Fruit fly (Drosophila melanogaster) whole organism, embryonic: ENCODE data around the gene CG15040.

ENCODE experiments used
- Antp ChIP-seq: fragments of 200-800 bp; sonication (Bioruptor generic); optimal IDR thresholded peaks from 3 replicates; lab custom pipeline; 2016; ENCODE audit warnings: missing biosample characterization, missing genetic modification characterization
- CG10462 ChIP-seq: fragments of 200-800 bp; sonication (Bioruptor generic); optimal IDR thresholded peaks from 2 replicates; lab custom pipeline; 2016; ENCODE audit warnings: missing biosample characterization, missing genetic modification characterization
- CG11093 ChIP-seq: fragments of 200-800 bp; sonication (Bioruptor generic); IDR thresholded peaks from 3 replicates; pipeline ENCODE4 v1.3.6; 2022; ENCODE audit warnings: missing biosample characterization, missing genetic modification characterization
- CG11504 ChIP-seq: fragments of 200-800 bp; sonication (Bioruptor generic); optimal IDR thresholded peaks from 3 replicates; lab custom pipeline; 2019; ENCODE audit warnings: missing biosample characterization, mild to moderate bottlenecking, missing genetic modification characterization, moderate library complexity
- CG11696 ChIP-seq: fragments of 200-800 bp; sonication (Bioruptor generic); IDR thresholded peaks from 2 replicates; pipeline ENCODE4 v1.3.6; 2022; ENCODE audit warnings: missing biosample characterization, missing genetic modification characterization
- CG1529 ChIP-seq: fragments of 200-800 bp; sonication (Bioruptor generic); optimal IDR thresholded peaks from 3 replicates; lab custom pipeline; 2018; ENCODE audit warnings: missing biosample characterization, missing genetic modification characterization
- CG15696 ChIP-seq: fragments of 200-800 bp; sonication (Bioruptor generic); optimal IDR thresholded peaks from 2 replicates; lab custom pipeline; 2019; ENCODE audit warnings: missing biosample characterization, mild to moderate bottlenecking, missing genetic modification characterization, moderate library complexity
- CG1647 ChIP-seq: fragments of 200-800 bp; sonication (Bioruptor generic); optimal IDR thresholded peaks from 3 replicates; lab custom pipeline; 2016; ENCODE audit warnings: missing biosample characterization, missing genetic modification characterization
- CG16815 ChIP-seq: fragments of 200-800 bp; sonication (Bioruptor generic); optimal IDR thresholded peaks from 3 replicates; lab custom pipeline; 2017; ENCODE audit warnings: missing biosample characterization, mild to moderate bottlenecking, missing genetic modification characterization
- CG17385 ChIP-seq: fragments of 200-800 bp; sonication (Bioruptor generic); optimal IDR thresholded peaks from 3 replicates; lab custom pipeline; 2018; ENCODE audit warnings: missing biosample characterization, mild to moderate bottlenecking, missing genetic modification characterization
- CG17829 ChIP-seq: fragments of 200-800 bp; optimal IDR thresholded peaks from 2 replicates; lab custom pipeline; 2019; ENCODE audit warnings: missing biosample characterization, mild to moderate bottlenecking, missing genetic modification characterization, moderate library complexity
- CG3281 ChIP-seq: fragments of 200-800 bp; sonication (Bioruptor generic); optimal IDR thresholded peaks from 3 replicates; lab custom pipeline; 2017; ENCODE audit warnings: missing biosample characterization, mild to moderate bottlenecking, missing genetic modification characterization
- CG6272 ChIP-seq: fragments of 200-800 bp; sonication (Bioruptor generic); IDR thresholded peaks from 2 replicates; pipeline ENCODE4 v1.3.6; 2022; ENCODE audit warnings: missing biosample characterization, missing genetic modification characterization
- CG7745 ChIP-seq: fragments of 200-800 bp; sonication (Bioruptor generic); optimal IDR thresholded peaks from 2 replicates; lab custom pipeline; 2018; ENCODE audit warnings: missing biosample characterization, mild to moderate bottlenecking, missing genetic modification characterization, moderate library complexity
- CG8281 ChIP-seq: fragments of 200-800 bp; sonication (Bioruptor generic); optimal IDR thresholded peaks from 2 replicates; lab custom pipeline; 2018; ENCODE audit warnings: missing biosample characterization, mild to moderate bottlenecking, missing genetic modification characterization, moderate library complexity
- CG9797 ChIP-seq: fragments of 200-800 bp; sonication (Bioruptor generic); optimal IDR thresholded peaks from 3 replicates; lab custom pipeline; 2018; ENCODE audit warnings: missing biosample characterization, mild to moderate bottlenecking, missing genetic modification characterization
- CG9817 ChIP-seq: fragments of 200-800 bp; sonication (Bioruptor generic); optimal IDR thresholded peaks from 2 replicates; lab custom pipeline; 2018; ENCODE audit warnings: missing biosample characterization, mild to moderate bottlenecking, missing genetic modification characterization, moderate library complexity
- D ChIP-seq, 2 experiments: fragments of 200-800 bp in 1 of 2; fragments of >200 bp in 1 of 2; sonication (Bioruptor generic) in 1 of 2; optimal IDR thresholded peaks; 2 replicates in 1 of 2; 3 replicates in 1 of 2; lab custom pipeline; 2017; ENCODE audit warnings: mild to moderate bottlenecking in 1 of 2, missing biosample characterization in 1 of 2, missing genetic modification characterization in 1 of 2, missing genetic modification reagents in 1 of 2
- Dip3 ChIP-seq: fragments of 200-800 bp; sonication (Bioruptor generic); optimal IDR thresholded peaks from 3 replicates; lab custom pipeline; 2016; ENCODE audit warnings: missing biosample characterization, missing genetic modification characterization
- Dref ChIP-seq: fragments of 200-800 bp; sonication (Bioruptor generic); IDR thresholded peaks from 2 replicates; pipeline ENCODE4 v1.3.6; 2022; ENCODE audit warnings: missing biosample characterization, missing genetic modification characterization
- Eip74EF ChIP-seq, 2 experiments: fragments of 200-800 bp in 1 of 2; fragments of >200 bp in 1 of 2; sonication (Bioruptor generic) in 1 of 2; optimal IDR thresholded peaks; 2 replicates each; lab custom pipeline; 2017 to 2019; ENCODE audit warnings: missing biosample characterization in 2 of 2, missing genetic modification characterization in 2 of 2, mild to moderate bottlenecking in 1 of 2, moderate library complexity in 1 of 2
- Ets97D ChIP-seq: fragments of 200-800 bp; sonication (Bioruptor generic); optimal IDR thresholded peaks from 3 replicates; lab custom pipeline; 2016; ENCODE audit warnings: missing biosample characterization, missing genetic modification characterization
- GATAe ChIP-seq: fragments of 200-800 bp; sonication (Bioruptor generic); conservative IDR thresholded peaks from 2 replicates; pipeline ENCODE4 v1.3.6; 2022; ENCODE audit warnings: missing biosample characterization, missing genetic modification characterization
- HLH4C ChIP-seq: fragments of 200-800 bp; sonication (Bioruptor generic); IDR thresholded peaks from 3 replicates; pipeline ENCODE4 v1.3.6; 2022; ENCODE audit warnings: missing biosample characterization, missing genetic modification characterization; ENCODE audit not compliant: partially characterized antibody
- HLHmδ ChIP-seq: fragments of 200-800 bp; sonication (Bioruptor generic); optimal IDR thresholded peaks from 2 replicates; lab custom pipeline; 2018; ENCODE audit warnings: missing biosample characterization, mild to moderate bottlenecking, missing genetic modification characterization, moderate library complexity
- HmgZ ChIP-seq: fragments of 200-800 bp; sonication (Bioruptor generic); optimal IDR thresholded peaks from 2 replicates; lab custom pipeline; 2018; ENCODE audit warnings: missing biosample characterization, mild to moderate bottlenecking, missing genetic modification characterization
- Myb ChIP-seq: fragments of 200-800 bp; sonication (Bioruptor generic); optimal IDR thresholded peaks from 2 replicates; lab custom pipeline; 2016; ENCODE audit warnings: missing biosample characterization, missing genetic modification characterization
- NC2α ChIP-seq: fragments of 200-800 bp; sonication (Bioruptor generic); optimal IDR thresholded peaks from 2 replicates; lab custom pipeline; 2016; ENCODE audit warnings: missing biosample characterization, missing genetic modification characterization
- NC2β ChIP-seq: fragments of 200-800 bp; sonication (Bioruptor generic); optimal IDR thresholded peaks from 2 replicates; lab custom pipeline; 2016; ENCODE audit warnings: missing biosample characterization, missing genetic modification characterization
- Opbp ChIP-seq: fragments of 200-800 bp; sonication (Bioruptor generic); IDR thresholded peaks from 3 replicates; pipeline ENCODE4 v1.3.6; 2022; ENCODE audit warnings: missing biosample characterization, missing genetic modification characterization; ENCODE audit not compliant: partially characterized antibody
- Xrp1 ChIP-seq: fragments of 200-800 bp; sonication (Bioruptor generic); IDR thresholded peaks from 2 replicates; pipeline ENCODE4 v1.3.6; 2022; ENCODE audit warnings: missing biosample characterization, missing genetic modification characterization
- cg ChIP-seq: fragments of 200-800 bp; sonication (Bioruptor generic); optimal IDR thresholded peaks from 3 replicates; lab custom pipeline; 2019; ENCODE audit warnings: missing biosample characterization, mild to moderate bottlenecking, missing genetic modification characterization, moderate library complexity
- ewg ChIP-seq: fragments of 200-800 bp; sonication (Bioruptor generic); optimal IDR thresholded peaks from 3 replicates; lab custom pipeline; 2017; ENCODE audit warnings: mild to moderate bottlenecking, missing biosample characterization, missing genetic modification reagents, missing genetic modification characterization
- eyg ChIP-seq: fragments of 200-800 bp; sonication (Bioruptor generic); optimal IDR thresholded peaks from 3 replicates; lab custom pipeline; 2016; ENCODE audit warnings: missing biosample characterization, missing genetic modification characterization
- fd64A ChIP-seq: fragments of 200-800 bp; sonication (Bioruptor generic); optimal IDR thresholded peaks from 3 replicates; lab custom pipeline; 2018; ENCODE audit warnings: missing biosample characterization, mild to moderate bottlenecking, missing genetic modification characterization
- grau ChIP-seq: fragments of 200-800 bp; optimal IDR thresholded peaks from 3 replicates; lab custom pipeline; 2019; ENCODE audit warnings: missing biosample characterization, mild to moderate bottlenecking, missing genetic modification characterization, moderate library complexity
- jumu ChIP-seq: fragments of 200-800 bp; sonication (Bioruptor generic); optimal IDR thresholded peaks from 3 replicates; lab custom pipeline; 2016; ENCODE audit warnings: missing biosample characterization, missing genetic modification characterization
- lbe ChIP-seq: fragments of 200-800 bp; sonication (Bioruptor generic); optimal IDR thresholded peaks from 2 replicates; lab custom pipeline; 2016; ENCODE audit warnings: missing biosample characterization, mild to moderate bottlenecking, missing genetic modification characterization
- odd ChIP-seq: fragments of 200-800 bp; sonication (Bioruptor generic); optimal IDR thresholded peaks from 2 replicates; lab custom pipeline; 2017; ENCODE audit warnings: missing biosample characterization, mild to moderate bottlenecking, missing genetic modification characterization
- pfk ChIP-seq: fragments of 200-800 bp; sonication (Bioruptor generic); optimal IDR thresholded peaks from 2 replicates; lab custom pipeline; 2018; ENCODE audit warnings: missing biosample characterization, mild to moderate bottlenecking, missing genetic modification characterization, moderate library complexity
- pum ChIP-seq: fragments of 200-800 bp; sonication (Bioruptor generic); optimal IDR thresholded peaks from 2 replicates; lab custom pipeline; 2016; ENCODE audit warnings: missing biosample characterization, missing genetic modification characterization
- sd ChIP-seq: fragments of 200-800 bp; sonication (Bioruptor generic); optimal IDR thresholded peaks from 3 replicates; lab custom pipeline; 2018; ENCODE audit warnings: missing biosample characterization, mild to moderate bottlenecking, missing genetic modification characterization, moderate library complexity
- sima ChIP-seq: fragments of 200-800 bp; sonication (Bioruptor generic); optimal IDR thresholded peaks from 2 replicates; lab custom pipeline; 2016; ENCODE audit warnings: missing biosample characterization, missing genetic modification characterization
- so ChIP-seq: fragments of 200-800 bp; sonication (Bioruptor generic); IDR thresholded peaks from 3 replicates; pipeline ENCODE4 v1.3.6; 2022; ENCODE audit warnings: missing biosample characterization, missing genetic modification characterization
- tll ChIP-seq, 2 experiments: fragments of 200-800 bp in 1 of 2; fragments of >200 bp in 1 of 2; sonication (Bioruptor generic) in 1 of 2; optimal IDR thresholded peaks; 2 replicates each; lab custom pipeline; 2017 to 2019; ENCODE audit warnings: missing biosample characterization in 2 of 2, missing genetic modification characterization in 2 of 2, mild to moderate bottlenecking in 1 of 2, moderate library complexity in 1 of 2
- trem ChIP-seq: fragments of 200-800 bp; optimal IDR thresholded peaks from 3 replicates; lab custom pipeline; 2019; ENCODE audit warnings: missing biosample characterization, mild to moderate bottlenecking, missing genetic modification characterization, moderate library complexity
- twi ChIP-seq: fragments of 200-800 bp; optimal IDR thresholded peaks from 2 replicates; lab custom pipeline; 2019; ENCODE audit warnings: missing biosample characterization, mild to moderate bottlenecking, missing genetic modification characterization, moderate library complexity
- tx ChIP-seq: fragments of 200-800 bp; sonication (Bioruptor generic); optimal IDR thresholded peaks from 2 replicates; lab custom pipeline; 2016; ENCODE audit warnings: missing biosample characterization, missing genetic modification characterization
- usp ChIP-seq: fragments of >200 bp; optimal IDR thresholded peaks from 2 replicates; lab custom pipeline; 2017; ENCODE audit warnings: missing biosample characterization, missing genetic modification characterization
- yki ChIP-seq: fragments of >200 bp; optimal IDR thresholded peaks from 3 replicates; lab custom pipeline; 2018

CG15040 gene

DNA sequence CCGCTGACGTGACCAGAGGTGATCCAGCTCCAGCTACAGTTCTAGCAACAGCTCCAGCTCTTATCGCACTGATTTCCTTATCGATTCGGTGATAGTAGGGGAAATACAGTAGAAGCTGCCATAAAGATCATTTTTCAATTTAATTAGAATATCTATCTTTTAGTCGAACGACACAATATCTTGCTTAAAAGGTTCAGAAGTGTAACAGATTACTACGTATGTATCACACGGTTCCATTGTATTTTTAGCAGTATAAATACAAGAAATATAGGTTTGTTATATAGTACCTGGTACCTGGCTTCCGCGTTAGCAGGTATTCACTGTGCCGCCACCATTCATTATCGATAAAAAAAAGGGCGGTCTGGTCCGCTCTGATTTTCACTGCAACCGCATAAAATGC is 27.5 kb upstream of the CG15040 start (continued):
- TF ChIP-seq Ets97D (GFP tag; lab: Kevin White, UChicago) (no peak), CG10462 (peak; percentile 58), CG17385 (peak; percentile 85), twi (tag; lab: Kevin White, UChicago) (peak; percentile 60), yki (lab: Kevin White, UChicago) (no peak), D (optimal IDR thresholded peaks at IDR 0.05; lab: Kevin White, UChicago) (no peak), D (GFP tag; optimal IDR thresholded peaks at IDR 0.05; lab: Kevin White, UChicago) (peak; percentile 71), pum (peak; percentile 70), CG9797 (GFP tag; lab: Kevin White, UChicago) (no peak), CG15696 (tag; lab: Kevin White, UChicago) (peak; percentile 71), HmgZ (tag; lab: Kevin White, UChicago) (peak; percentile 82), fd64A (GFP tag; lab: Kevin White, UChicago) (peak; percentile 65), NC2β (GFP tag; lab: Kevin White, UChicago) (peak; percentile 67), grau (tag; lab: Kevin White, UChicago) (peak; percentile 97), CG11696 (GFP tag; lab: Robert Waterston, UW) (0 out of 2 replicates have a peak, but pooled peaks have one; percentile 16), CG8281 (tag; lab: Kevin White, UChicago) (peak; percentile 59), CG1529 (GFP tag; lab: Kevin White, UChicago) (peak; percentile 67), Xrp1 (GFP tag; lab: Robert Waterston, UW) (peak; percentile 81), eyg (peak; percentile 12), HLH4C (no peak), CG6272 (GFP tag; lab: Robert Waterston, UW) (peak; percentile 57), Dref (no peak), Myb (GFP tag; lab: Kevin White, UChicago) (peak; percentile 48), sd (tag; lab: Kevin White, UChicago) (no peak), CG1647 (GFP tag; lab: Kevin White, UChicago) (peak; percentile 76), CG7745 (tag; lab: Kevin White, UChicago) (no peak), so (GFP tag; lab: Robert Waterston, UW) (no peak; the same call in 2 of the 3 replicates), tx (GFP tag; lab: Kevin White, UChicago) (peak; percentile 58), CG17829 (peak; percentile 87), HLHmδ (GFP tag; lab: Kevin White, UChicago) (no peak), usp (no peak), NC2α (GFP tag; lab: Kevin White, UChicago) (peak; percentile 36), odd (GFP tag; lab: Kevin White, UChicago) (peak; percentile 76), CG3281 (GFP tag; lab: Kevin White, UChicago) (peak; percentile 82), CG11504 (tag; lab: Kevin White, UChicago) (peak; percentile 89), Opbp (GFP tag; lab: Robert Waterston, UW) (no peak), sima (GFP tag; lab: Kevin White, UChicago) (no peak), tll (GFP tag; optimal IDR thresholded peaks at IDR 0.05; lab: Kevin White, UChicago) (no peak), trem (tag; lab: Kevin White, UChicago) (peak; percentile 56), CG16815 (GFP tag; lab: Kevin White, UChicago) (peak; percentile 66), pfk (GFP tag; lab: Kevin White, UChicago) (no peak), CG11093 (GFP tag; lab: Robert Waterston, UW) (no peak; the same call in 2 of the 3 replicates), cg (GFP tag; lab: Kevin White, UChicago) (no peak), GATAe (peak; percentile 91), ewg (GFP tag; lab: Kevin White, UChicago) (peak; percentile 70), Antp (GFP tag; lab: Kevin White, UChicago) (peak; percentile 62), Dip3 (GFP tag; lab: Kevin White, UChicago) (peak; percentile 68), CG9817 (peak; percentile 87), jumu (GFP tag; lab: Kevin White, UChicago) (peak; percentile 74), lbe (GFP tag; lab: Kevin White, UChicago) (peak; percentile 54), Eip74EF (GFP tag; optimal IDR thresholded peaks at IDR 0.05; lab: Kevin White, UChicago) (peak in 1 of 2 experiments; percentile 25)
